Worm (Caenorhabditis elegans): Measurements from ENCODE around the gene C27B7.7.

ce11 chrIV:8914187-8914586, 7.3 kb downstream of the C27B7.7 start:
- TF ChIP-seq skn-1 (tag; optimal IDR thresholded peaks at IDR 0.05) = no peak
- TF ChIP-seq lsy-2 (tag; optimal IDR thresholded peaks at IDR 0.05) = no peak
- no peak for TF ChIP-seq ama-1 (optimal IDR thresholded peaks at IDR 0.05)

All from whole organism, L2 larva.